Fruit fly (Drosophila melanogaster) Kc167 (cell line): Measurements from ENCODE around the gene CG13601.

Source experiments
- Myc ChIP-seq: fragments of >200 bp; optimal IDR thresholded peaks from 2 replicates; lab custom pipeline; 2017; ENCODE audit warnings: missing external identifiers
- Sin3A ChIP-seq: fragments of >200 bp; optimal IDR thresholded peaks from 2 replicates; lab custom pipeline; 2018; ENCODE audit warnings: missing external identifiers
- h ChIP-seq: fragments of >200 bp; optimal IDR thresholded peaks from 3 replicates; lab custom pipeline; 2018; ENCODE audit warnings: missing external identifiers
- insv ChIP-seq: fragments of >200 bp; optimal IDR thresholded peaks from 3 replicates; lab custom pipeline; 2018; ENCODE audit warnings: missing external identifiers
- psq ChIP-seq: fragments of >200 bp; optimal IDR thresholded peaks from 2 replicates; lab custom pipeline; 2017; ENCODE audit warnings: missing external identifiers
- ttk ChIP-seq: sonication (Bioruptor generic); optimal IDR thresholded peaks from 2 replicates; lab custom pipeline; 2017; ENCODE audit warnings: missing external identifiers

dm6 chr3R:23939921-23940839 is 12.7 kb upstream of the CG13601 start:
- TF ChIP-seq ttk (lab: Kevin White, UChicago) (no peak), psq (lab: Kevin White, UChicago) (no peak), h (lab: Kevin White, UChicago) (no peak), Myc (no peak), Sin3A (lab: Kevin White, UChicago) (no peak), insv (lab: Kevin White, UChicago) (no peak)
